Fruit fly (Drosophila melanogaster) whole organism, embryonic: ENCODE data around the gene cerv.

Experiments used
- Aef1 ChIP-seq: fragments of 200-800 bp; sonication (Bioruptor generic); IDR thresholded peaks from 3 replicates; pipeline ENCODE4 v1.3.6; 2022; ENCODE audit warnings: missing biosample characterization, missing genetic modification characterization
- Atf-2 ChIP-seq: fragments of 200-800 bp; sonication (Bioruptor generic); optimal IDR thresholded peaks from 2 replicates; lab custom pipeline; 2016; ENCODE audit warnings: missing biosample characterization, missing genetic modification characterization
- Blimp-1 ChIP-seq: fragments of 200-800 bp; sonication (Bioruptor generic); optimal IDR thresholded peaks from 3 replicates; lab custom pipeline; 2018; ENCODE audit warnings: missing biosample characterization, missing genetic modification characterization, mild to moderate bottlenecking, moderate library complexity, missing genetic modification reagents
- CG1024 ChIP-seq: fragments of 200-800 bp; sonication (Bioruptor generic); IDR thresholded peaks from 2 replicates; pipeline ENCODE4 v1.3.6; 2022; ENCODE audit warnings: missing biosample characterization, missing genetic modification characterization
- CG11504 ChIP-seq: fragments of 200-800 bp; sonication (Bioruptor generic); optimal IDR thresholded peaks from 3 replicates; lab custom pipeline; 2019; ENCODE audit warnings: missing biosample characterization, mild to moderate bottlenecking, missing genetic modification characterization, moderate library complexity
- CG13624 ChIP-seq: fragments of 200-800 bp; sonication (Bioruptor generic); optimal IDR thresholded peaks from 2 replicates; lab custom pipeline; 2016; ENCODE audit warnings: missing biosample characterization, missing genetic modification characterization
- CG15696 ChIP-seq: fragments of 200-800 bp; sonication (Bioruptor generic); optimal IDR thresholded peaks from 2 replicates; lab custom pipeline; 2019; ENCODE audit warnings: missing biosample characterization, mild to moderate bottlenecking, missing genetic modification characterization, moderate library complexity
- CG1832 ChIP-seq: fragments of 200-800 bp; sonication (Bioruptor generic); optimal IDR thresholded peaks from 2 replicates; lab custom pipeline; 2017; ENCODE audit warnings: missing biosample characterization, mild to moderate bottlenecking, missing genetic modification characterization, inconsistent platforms
- CG2120 ChIP-seq: fragments of 200-800 bp; sonication (Bioruptor generic); optimal IDR thresholded peaks from 3 replicates; lab custom pipeline; 2016; ENCODE audit warnings: missing biosample characterization, missing genetic modification characterization
- CG43689 ChIP-seq: fragments of 200-800 bp; sonication (Bioruptor generic); IDR thresholded peaks from 2 replicates; pipeline ENCODE4 v1.3.6; 2022; ENCODE audit warnings: missing biosample characterization, missing genetic modification characterization
- CG4730 ChIP-seq: fragments of 200-800 bp; sonication (Bioruptor generic); IDR thresholded peaks from 2 replicates; pipeline ENCODE4 v1.3.6; 2022; ENCODE audit warnings: missing biosample characterization, missing genetic modification characterization
- CG6765 ChIP-seq: fragments of 200-800 bp; sonication (Bioruptor generic); optimal IDR thresholded peaks from 3 replicates; lab custom pipeline; 2017; ENCODE audit warnings: missing biosample characterization, mild to moderate bottlenecking, missing genetic modification characterization
- CG6813 ChIP-seq: fragments of 200-800 bp; sonication (Bioruptor generic); optimal IDR thresholded peaks from 2 replicates; lab custom pipeline; 2017; ENCODE audit warnings: missing biosample characterization, missing genetic modification characterization, mild to moderate bottlenecking, moderate library complexity, missing genetic modification reagents
- CG8281 ChIP-seq: fragments of 200-800 bp; sonication (Bioruptor generic); optimal IDR thresholded peaks from 2 replicates; lab custom pipeline; 2018; ENCODE audit warnings: missing biosample characterization, mild to moderate bottlenecking, missing genetic modification characterization, moderate library complexity
- CG8290 ChIP-seq, 3 experiments: fragments of 200-800 bp; sonication (Bioruptor generic); optimal IDR thresholded peaks; 2 replicates each; lab custom pipeline; 2016 to 2019; ENCODE audit warnings: missing biosample characterization in 3 of 3, missing genetic modification characterization in 3 of 3, mild to moderate bottlenecking in 2 of 3, moderate library complexity in 1 of 3
- CG9727 ChIP-seq: fragments of 200-800 bp; sonication (Bioruptor generic); optimal IDR thresholded peaks from 3 replicates; lab custom pipeline; 2017; ENCODE audit warnings: missing biosample characterization, mild to moderate bottlenecking, missing genetic modification characterization
- Deaf1 ChIP-seq: fragments of 200-800 bp; optimal IDR thresholded peaks from 3 replicates; lab custom pipeline; 2019; ENCODE audit warnings: missing biosample characterization, mild to moderate bottlenecking, missing genetic modification characterization, moderate library complexity
- Dip2 ChIP-seq: fragments of 200-800 bp; sonication (Bioruptor generic); IDR thresholded peaks from 2 replicates; pipeline ENCODE4 v1.3.6; 2022; ENCODE audit warnings: missing biosample characterization, missing genetic modification characterization
- Dll ChIP-seq: fragments of 200-800 bp; sonication (Bioruptor generic); IDR thresholded peaks from 4 replicates; pipeline ENCODE4 v1.3.6; 2022; ENCODE audit warnings: missing biosample characterization, missing genetic modification characterization; ENCODE audit not compliant: partially characterized antibody
- Doc2 ChIP-seq: fragments of 200-800 bp; sonication (Bioruptor generic); IDR thresholded peaks from 2 replicates; pipeline ENCODE4 v1.3.6; 2022; ENCODE audit warnings: missing biosample characterization, missing genetic modification characterization
- ERR ChIP-seq: fragments of 200-800 bp; sonication (Bioruptor generic); optimal IDR thresholded peaks from 2 replicates; lab custom pipeline; 2016; ENCODE audit warnings: missing biosample characterization, missing genetic modification characterization
- Fer1 ChIP-seq: fragments of 200-800 bp; sonication (Bioruptor generic); optimal IDR thresholded peaks from 2 replicates; lab custom pipeline; 2017; ENCODE audit warnings: missing biosample characterization, mild to moderate bottlenecking, missing genetic modification characterization
- HLH54F ChIP-seq: fragments of 200-800 bp; sonication (Bioruptor generic); optimal IDR thresholded peaks from 3 replicates; lab custom pipeline; 2016; ENCODE audit warnings: missing biosample characterization, missing genetic modification characterization
- Hr51 ChIP-seq, 2 experiments: fragments of 200-800 bp; sonication (Bioruptor generic); optimal IDR thresholded peaks; 2 replicates in 1 of 2; 3 replicates in 1 of 2; lab custom pipeline; 2016 to 2018; ENCODE audit warnings: missing biosample characterization in 2 of 2, missing genetic modification characterization in 2 of 2, mild to moderate bottlenecking in 1 of 2, moderate library complexity in 1 of 2
- Hsf ChIP-seq: fragments of 200-800 bp; sonication (Bioruptor generic); optimal IDR thresholded peaks from 3 replicates; lab custom pipeline; 2016; ENCODE audit warnings: missing biosample characterization, missing genetic modification characterization
- Kr ChIP-seq: fragments of 200-800 bp; sonication (Bioruptor generic); optimal IDR thresholded peaks from 2 replicates; lab custom pipeline; 2017; ENCODE audit warnings: missing biosample characterization, mild to moderate bottlenecking, missing genetic modification characterization
- Lim3 ChIP-seq: fragments of 200-800 bp; sonication (Bioruptor generic); IDR thresholded peaks from 2 replicates; pipeline ENCODE4 v1.3.6; 2022; ENCODE audit warnings: missing biosample characterization, missing genetic modification characterization
- MESR4 ChIP-seq: fragments of 200-800 bp; sonication (Bioruptor generic); optimal IDR thresholded peaks from 2 replicates; lab custom pipeline; 2018; ENCODE audit warnings: missing biosample characterization, mild to moderate bottlenecking, missing genetic modification characterization, moderate library complexity
- Mrtf ChIP-seq: fragments of 200-800 bp; sonication (Bioruptor generic); IDR thresholded peaks from 3 replicates; pipeline ENCODE4 v1.3.6; 2022; ENCODE audit warnings: missing biosample characterization, missing genetic modification characterization
- Myb ChIP-seq: fragments of 200-800 bp; sonication (Bioruptor generic); optimal IDR thresholded peaks from 2 replicates; lab custom pipeline; 2016; ENCODE audit warnings: missing biosample characterization, missing genetic modification characterization
- NfI ChIP-seq: fragments of 200-800 bp; sonication (Bioruptor generic); optimal IDR thresholded peaks from 3 replicates; lab custom pipeline; 2018; ENCODE audit warnings: missing biosample characterization, mild to moderate bottlenecking, missing genetic modification characterization, moderate library complexity
- Rfx ChIP-seq: fragments of 200-800 bp; sonication (Bioruptor generic); IDR thresholded peaks from 2 replicates; pipeline ENCODE4 v1.3.6; 2022; ENCODE audit warnings: missing biosample characterization, missing genetic modification characterization
- Rx ChIP-seq: fragments of 200-800 bp; sonication (Bioruptor generic); IDR thresholded peaks from 2 replicates; pipeline ENCODE4 v1.3.6; 2022; ENCODE audit warnings: missing biosample characterization, missing genetic modification characterization
- Scr ChIP-seq: fragments of 200-800 bp; sonication (Bioruptor generic); IDR thresholded peaks from 2 replicates; pipeline ENCODE4 v1.3.6; 2022; ENCODE audit warnings: missing biosample characterization, missing genetic modification characterization; ENCODE audit not compliant: partially characterized antibody
- Sin3A ChIP-seq: fragments of >200 bp; optimal IDR thresholded peaks from 2 replicates; lab custom pipeline; 2018
- Sox100B ChIP-seq: fragments of 200-800 bp; sonication (Bioruptor generic); optimal IDR thresholded peaks from 3 replicates; lab custom pipeline; 2018; ENCODE audit warnings: missing biosample characterization, mild to moderate bottlenecking, missing genetic modification characterization
- TFAM ChIP-seq: fragments of 200-800 bp; sonication (Bioruptor generic); optimal IDR thresholded peaks from 2 replicates; lab custom pipeline; 2017; ENCODE audit warnings: missing biosample characterization, missing genetic modification characterization, inconsistent platforms
- Vsx1 ChIP-seq: fragments of 200-800 bp; sonication (Bioruptor generic); optimal IDR thresholded peaks from 2 replicates; lab custom pipeline; 2017; ENCODE audit warnings: missing biosample characterization, mild to moderate bottlenecking, missing genetic modification characterization, missing genetic modification reagents
- dysf ChIP-seq: fragments of 200-800 bp; sonication (Bioruptor generic); IDR thresholded peaks from 3 replicates; pipeline ENCODE4 v1.3.6; 2022; ENCODE audit warnings: missing biosample characterization, missing genetic modification characterization
- emc ChIP-seq: fragments of 200-800 bp; sonication (Bioruptor generic); optimal IDR thresholded peaks from 2 replicates; lab custom pipeline; 2016; ENCODE audit warnings: missing biosample characterization, missing genetic modification characterization
- ems ChIP-seq: fragments of 200-800 bp; sonication (Bioruptor generic); optimal IDR thresholded peaks from 3 replicates; lab custom pipeline; 2016; ENCODE audit warnings: missing biosample characterization, missing genetic modification characterization
- gro ChIP-seq: fragments of 200-800 bp; sonication (Bioruptor generic); optimal IDR thresholded peaks from 2 replicates; lab custom pipeline; 2016; ENCODE audit warnings: missing biosample characterization, missing genetic modification characterization
- hb ChIP-seq: fragments of 200-800 bp; sonication (Bioruptor generic); IDR thresholded peaks from 3 replicates; pipeline ENCODE4 v1.3.6; 2022; ENCODE audit warnings: missing biosample characterization, missing genetic modification characterization; ENCODE audit not compliant: partially characterized antibody
- jumu ChIP-seq: fragments of 200-800 bp; sonication (Bioruptor generic); optimal IDR thresholded peaks from 3 replicates; lab custom pipeline; 2016; ENCODE audit warnings: missing biosample characterization, missing genetic modification characterization
- onecut ChIP-seq: fragments of 200-800 bp; sonication (Bioruptor generic); IDR thresholded peaks from 2 replicates; pipeline ENCODE4 v1.3.6; 2022; ENCODE audit warnings: missing biosample characterization, missing genetic modification characterization
- org-1 ChIP-seq: fragments of 200-800 bp; sonication (Bioruptor generic); optimal IDR thresholded peaks from 2 replicates; lab custom pipeline; 2017; ENCODE audit warnings: missing biosample characterization, missing genetic modification characterization
- salm ChIP-seq: fragments of 200-800 bp; sonication (Bioruptor generic); optimal IDR thresholded peaks from 2 replicates; lab custom pipeline; 2018; ENCODE audit warnings: missing biosample characterization, mild to moderate bottlenecking, missing genetic modification characterization
- tap ChIP-seq: fragments of 200-800 bp; optimal IDR thresholded peaks from 3 replicates; lab custom pipeline; 2019; ENCODE audit warnings: missing biosample characterization, mild to moderate bottlenecking, missing genetic modification characterization, moderate library complexity
- trh ChIP-seq: fragments of 200-800 bp; sonication (Bioruptor generic); optimal IDR thresholded peaks from 2 replicates; lab custom pipeline; 2016; ENCODE audit warnings: missing biosample characterization, missing genetic modification characterization
- vvl ChIP-seq: fragments of 200-800 bp; sonication (Bioruptor generic); IDR thresholded peaks from 2 replicates; pipeline ENCODE4 v1.3.6; 2022; ENCODE audit warnings: missing biosample characterization, missing genetic modification characterization

cerv gene

dm6 chrX:15593477-15594229 is 15.7 kb upstream of the cerv start, which contains the start of gene Chsy (continued):
- TF ChIP-seq CG1024 (GFP tag; lab: Robert Waterston, UW) (peak; percentile 16; the same call in 1 of the 2 replicates), Sox100B (GFP tag; lab: Kevin White, UChicago) (peak; percentile 27), onecut (no peak), CG9727 (no peak), Mrtf (GFP tag; lab: Robert Waterston, UW) (no peak), CG2120 (no peak), trh (GFP tag; lab: Kevin White, UChicago) (no peak), CG15696 (peak; percentile 12), Rfx (GFP tag; lab: Robert Waterston, UW) (peak; percentile 52), Sin3A (lab: Kevin White, UChicago) (no peak), dysf (GFP tag; lab: Robert Waterston, UW) (no peak), Hr51 (GFP tag; optimal IDR thresholded peaks at IDR 0.05; lab: Kevin White, UChicago) (peak in 1 of 2 experiments; percentile 10), CG6813 (GFP tag; lab: Kevin White, UChicago) (no peak), CG8281 (tag; lab: Kevin White, UChicago) (no peak), CG43689 (GFP tag; lab: Robert Waterston, UW) (no peak), Rx (GFP tag; lab: Robert Waterston, UW) (no peak), CG8290 (GFP tag; optimal IDR thresholded peaks at IDR 0.05; lab: Kevin White, UChicago) (no peak), CG8290 (tag; optimal IDR thresholded peaks at IDR 0.05; lab: Kevin White, UChicago) (no peak), gro (GFP tag; lab: Kevin White, UChicago) (no peak), Fer1 (GFP tag; lab: Kevin White, UChicago) (no peak), emc (GFP tag; lab: Kevin White, UChicago) (no peak), ERR (GFP tag; lab: Kevin White, UChicago) (no peak), jumu (no peak), salm (tag; lab: Kevin White, UChicago) (no peak), Scr (GFP tag; lab: Robert Waterston, UW) (no peak), Doc2 (GFP tag; lab: Robert Waterston, UW) (no peak), Deaf1 (tag; lab: Kevin White, UChicago) (peak; percentile 95), Myb (GFP tag; lab: Kevin White, UChicago) (no peak), Blimp-1 (GFP tag; lab: Kevin White, UChicago) (no peak), CG13624 (GFP tag; lab: Kevin White, UChicago) (no peak), CG11504 (tag; lab: Kevin White, UChicago) (no peak), TFAM (GFP tag; lab: Kevin White, UChicago) (no peak), Lim3 (GFP tag; lab: Robert Waterston, UW) (no peak), Vsx1 (no peak), Dll (GFP tag; lab: Robert Waterston, UW) (no peak), Hsf (GFP tag; lab: Kevin White, UChicago) (no peak), CG4730 (GFP tag; lab: Robert Waterston, UW) (no peak), ems (GFP tag; lab: Kevin White, UChicago) (no peak), vvl (0 out of 2 replicates have a peak, but pooled peaks have one; percentile 37), Dip2 (GFP tag; lab: Robert Waterston, UW) (no peak), NfI (GFP tag; lab: Kevin White, UChicago) (no peak), CG6765 (GFP tag; lab: Kevin White, UChicago) (no peak), Atf-2 (GFP tag; lab: Kevin White, UChicago) (no peak), org-1 (GFP tag; lab: Kevin White, UChicago) (no peak), Kr (no peak), tap (tag; lab: Kevin White, UChicago) (no peak), hb (GFP tag; lab: Robert Waterston, UW) (no peak), HLH54F (GFP tag; lab: Kevin White, UChicago) (no peak), Aef1 (GFP tag; lab: Robert Waterston, UW) (no peak), MESR4 (GFP tag; lab: Kevin White, UChicago) (no peak), CG1832 (GFP tag; lab: Kevin White, UChicago) (peak; percentile 39)
